Fruit fly (Drosophila melanogaster) whole organism, embryonic: ENCODE data around the gene Theg.

Source experiments
- Ada2b ChIP-seq: fragments of 200-800 bp; sonication (Bioruptor generic); IDR thresholded peaks from 2 replicates; pipeline ENCODE4 v1.3.6; 2022; ENCODE audit warnings: missing biosample characterization, missing genetic modification characterization
- B-H2 ChIP-seq: fragments of 200-800 bp; sonication (Bioruptor generic); optimal IDR thresholded peaks from 2 replicates; lab custom pipeline; 2018; ENCODE audit warnings: missing biosample characterization, mild to moderate bottlenecking, missing genetic modification characterization
- C15 ChIP-seq: fragments of 200-800 bp; sonication (Bioruptor generic); IDR thresholded peaks from 3 replicates; pipeline ENCODE4 v1.3.6; 2022; ENCODE audit warnings: missing biosample characterization, missing genetic modification characterization
- CG10147 ChIP-seq: fragments of 200-800 bp; sonication (Bioruptor generic); optimal IDR thresholded peaks from 2 replicates; lab custom pipeline; 2019; ENCODE audit warnings: missing biosample characterization, mild to moderate bottlenecking, missing genetic modification characterization, moderate library complexity
- CG11695 ChIP-seq: fragments of 200-800 bp; sonication (Bioruptor generic); IDR thresholded peaks from 3 replicates; pipeline ENCODE4 v1.3.6; 2022; ENCODE audit warnings: missing biosample characterization, missing genetic modification characterization
- CG12769 ChIP-seq: fragments of 200-800 bp; sonication (Bioruptor generic); optimal IDR thresholded peaks from 2 replicates; lab custom pipeline; 2019; ENCODE audit warnings: missing biosample characterization, mild to moderate bottlenecking, missing genetic modification characterization, moderate library complexity
- CG13287 ChIP-seq: fragments of 200-800 bp; sonication (Bioruptor generic); IDR thresholded peaks from 2 replicates; pipeline ENCODE4 v1.3.6; 2022; ENCODE audit warnings: missing biosample characterization, missing genetic modification characterization; ENCODE audit not compliant: partially characterized antibody
- CG14441 ChIP-seq: fragments of 200-800 bp; sonication (Bioruptor generic); IDR thresholded peaks from 2 replicates; pipeline ENCODE4 v1.3.6; 2022; ENCODE audit warnings: missing biosample characterization, missing genetic modification characterization
- CG14965 ChIP-seq: fragments of 200-800 bp; sonication (Bioruptor generic); optimal IDR thresholded peaks from 2 replicates; lab custom pipeline; 2016; ENCODE audit warnings: missing biosample characterization, missing genetic modification characterization, borderline replicate concordance
- CG15696 ChIP-seq: fragments of 200-800 bp; sonication (Bioruptor generic); optimal IDR thresholded peaks from 2 replicates; lab custom pipeline; 2019; ENCODE audit warnings: missing biosample characterization, mild to moderate bottlenecking, missing genetic modification characterization, moderate library complexity
- CG16813 ChIP-seq: fragments of 200-800 bp; sonication (Bioruptor generic); IDR thresholded peaks from 3 replicates; pipeline ENCODE4 v1.3.6; 2022; ENCODE audit warnings: missing biosample characterization, missing genetic modification characterization; ENCODE audit not compliant: partially characterized antibody
- CG17385 ChIP-seq: fragments of 200-800 bp; sonication (Bioruptor generic); optimal IDR thresholded peaks from 3 replicates; lab custom pipeline; 2018; ENCODE audit warnings: missing biosample characterization, mild to moderate bottlenecking, missing genetic modification characterization
- CG31365 ChIP-seq: fragments of 200-800 bp; sonication (Bioruptor generic); optimal IDR thresholded peaks from 2 replicates; lab custom pipeline; 2018; ENCODE audit warnings: missing biosample characterization, mild to moderate bottlenecking, missing genetic modification characterization
- CG3407 ChIP-seq: fragments of 200-800 bp; sonication (Bioruptor generic); optimal IDR thresholded peaks from 2 replicates; lab custom pipeline; 2018; ENCODE audit warnings: missing biosample characterization, mild to moderate bottlenecking, missing genetic modification characterization
- CG34376 ChIP-seq: fragments of 200-800 bp; sonication (Bioruptor generic); optimal IDR thresholded peaks from 2 replicates; lab custom pipeline; 2018; ENCODE audit warnings: missing biosample characterization, mild to moderate bottlenecking, missing genetic modification characterization
- CG43689 ChIP-seq: fragments of 200-800 bp; sonication (Bioruptor generic); IDR thresholded peaks from 2 replicates; pipeline ENCODE4 v1.3.6; 2022; ENCODE audit warnings: missing biosample characterization, missing genetic modification characterization
- CG4820 ChIP-seq: fragments of 200-800 bp; sonication (Bioruptor generic); optimal IDR thresholded peaks from 3 replicates; lab custom pipeline; 2016; ENCODE audit warnings: missing biosample characterization, missing genetic modification characterization
- CG7556 ChIP-seq: fragments of 200-800 bp; sonication (Bioruptor generic); optimal IDR thresholded peaks from 2 replicates; lab custom pipeline; 2017; ENCODE audit warnings: missing biosample characterization, mild to moderate bottlenecking, missing genetic modification characterization
- CG9876 ChIP-seq: fragments of 200-800 bp; sonication (Bioruptor generic); optimal IDR thresholded peaks from 2 replicates; lab custom pipeline; 2016; ENCODE audit warnings: missing biosample characterization, missing genetic modification characterization
- CkIIα-i1 ChIP-seq: fragments of 200-800 bp; sonication (Bioruptor generic); IDR thresholded peaks from 2 replicates; pipeline ENCODE4 v1.3.6; 2022; ENCODE audit warnings: missing biosample characterization, missing genetic modification characterization
- CrebB ChIP-seq: fragments of 200-800 bp; sonication (Bioruptor generic); optimal IDR thresholded peaks from 3 replicates; lab custom pipeline; 2018; ENCODE audit warnings: missing biosample characterization, mild to moderate bottlenecking, missing genetic modification characterization
- Drgx ChIP-seq: fragments of 200-800 bp; sonication (Bioruptor generic); IDR thresholded peaks from 2 replicates; pipeline ENCODE4 v1.3.6; 2022; ENCODE audit warnings: missing biosample characterization, missing genetic modification characterization
- Ets65A ChIP-seq: fragments of 200-800 bp; sonication (Bioruptor generic); peaks from one replicate; lab custom pipeline; 2016; ENCODE audit warnings: missing biosample characterization, missing genetic modification characterization
- Fer3 ChIP-seq: fragments of 200-800 bp; sonication (Bioruptor generic); optimal IDR thresholded peaks from 2 replicates; lab custom pipeline; 2018; ENCODE audit warnings: missing biosample characterization, mild to moderate bottlenecking, missing genetic modification characterization, moderate library complexity
- H2.0 ChIP-seq: fragments of 200-800 bp; sonication (Bioruptor generic); IDR thresholded peaks from 2 replicates; pipeline ENCODE4 v1.3.6; 2022; ENCODE audit warnings: missing biosample characterization, missing genetic modification characterization
- HLH54F ChIP-seq: fragments of 200-800 bp; sonication (Bioruptor generic); optimal IDR thresholded peaks from 3 replicates; lab custom pipeline; 2016; ENCODE audit warnings: missing biosample characterization, missing genetic modification characterization
- Hey ChIP-seq: fragments of 200-800 bp; sonication (Bioruptor generic); optimal IDR thresholded peaks from 3 replicates; lab custom pipeline; 2018; ENCODE audit warnings: missing biosample characterization, mild to moderate bottlenecking, missing genetic modification characterization
- Hr39 ChIP-seq: fragments of >200 bp; optimal IDR thresholded peaks from 2 replicates; lab custom pipeline; 2017
- Med ChIP-seq: fragments of 200-800 bp; sonication (Bioruptor generic); peaks from one replicate; lab custom pipeline; 2016; ENCODE audit warnings: missing biosample characterization, missing genetic modification characterization, mild to moderate bottlenecking, inconsistent platforms, moderate library complexity
- Rfx ChIP-seq: fragments of 200-800 bp; sonication (Bioruptor generic); IDR thresholded peaks from 2 replicates; pipeline ENCODE4 v1.3.6; 2022; ENCODE audit warnings: missing biosample characterization, missing genetic modification characterization
- Side ChIP-seq: fragments of 200-800 bp; sonication (Bioruptor generic); optimal IDR thresholded peaks from 2 replicates; lab custom pipeline; 2016; ENCODE audit warnings: missing biosample characterization, missing genetic modification characterization
- Spps ChIP-seq: fragments of 200-800 bp; sonication (Bioruptor generic); optimal IDR thresholded peaks from 2 replicates; lab custom pipeline; 2018; ENCODE audit warnings: missing biosample characterization, mild to moderate bottlenecking, missing genetic modification characterization
- Trl ChIP-seq, 3 experiments: fragments of >200 bp in 2 of 3; fragments of 200-800 bp in 1 of 3; sonication (Bioruptor generic) in 1 of 3; optimal IDR thresholded peaks; 2 replicates in 1 of 3; 3 replicates in 2 of 3; lab custom pipeline; 2016 to 2017; ENCODE audit warnings: missing biosample characterization in 1 of 3, missing genetic modification characterization in 1 of 3
- ac ChIP-seq: fragments of 200-800 bp; sonication (Bioruptor generic); optimal IDR thresholded peaks from 3 replicates; lab custom pipeline; 2017; ENCODE audit warnings: missing biosample characterization, mild to moderate bottlenecking, missing genetic modification characterization
- crol ChIP-seq: fragments of 200-800 bp; sonication (Bioruptor generic); IDR thresholded peaks from 2 replicates; pipeline ENCODE4 v1.3.6; 2022; ENCODE audit warnings: missing biosample characterization, missing genetic modification characterization
- dan ChIP-seq: fragments of 200-800 bp; sonication (Bioruptor generic); IDR thresholded peaks from 2 replicates; pipeline ENCODE4 v1.3.6; 2022; ENCODE audit warnings: missing biosample characterization, missing genetic modification characterization
- fd64A ChIP-seq: fragments of 200-800 bp; sonication (Bioruptor generic); optimal IDR thresholded peaks from 3 replicates; lab custom pipeline; 2018; ENCODE audit warnings: missing biosample characterization, mild to moderate bottlenecking, missing genetic modification characterization
- fd96Cb ChIP-seq: fragments of 200-800 bp; sonication (Bioruptor generic); optimal IDR thresholded peaks from 2 replicates; lab custom pipeline; 2018; ENCODE audit warnings: missing biosample characterization, mild to moderate bottlenecking, missing genetic modification characterization, moderate library complexity
- ftz-f1 ChIP-seq: fragments of 200-800 bp; sonication (Bioruptor generic); optimal IDR thresholded peaks from 2 replicates; lab custom pipeline; 2016; ENCODE audit warnings: missing biosample characterization, missing genetic modification characterization
- grau ChIP-seq: fragments of 200-800 bp; optimal IDR thresholded peaks from 3 replicates; lab custom pipeline; 2019; ENCODE audit warnings: missing biosample characterization, mild to moderate bottlenecking, missing genetic modification characterization, moderate library complexity
- hb ChIP-seq: fragments of 200-800 bp; sonication (Bioruptor generic); IDR thresholded peaks from 3 replicates; pipeline ENCODE4 v1.3.6; 2022; ENCODE audit warnings: missing biosample characterization, missing genetic modification characterization; ENCODE audit not compliant: partially characterized antibody
- kah ChIP-seq: fragments of 200-800 bp; sonication (Bioruptor generic); optimal IDR thresholded peaks from 2 replicates; lab custom pipeline; 2018; ENCODE audit warnings: missing biosample characterization, mild to moderate bottlenecking, missing genetic modification characterization
- knrl ChIP-seq: fragments of 200-800 bp; sonication (Bioruptor generic); IDR thresholded peaks from 3 replicates; pipeline ENCODE4 v1.3.6; 2022; ENCODE audit warnings: missing biosample characterization, missing genetic modification characterization; ENCODE audit not compliant: partially characterized antibody
- maf-S ChIP-seq: fragments of 200-800 bp; sonication (Bioruptor generic); optimal IDR thresholded peaks from 2 replicates; lab custom pipeline; 2016; ENCODE audit warnings: missing biosample characterization, missing genetic modification characterization
- odd ChIP-seq: fragments of 200-800 bp; sonication (Bioruptor generic); optimal IDR thresholded peaks from 2 replicates; lab custom pipeline; 2017; ENCODE audit warnings: missing biosample characterization, mild to moderate bottlenecking, missing genetic modification characterization
- prd ChIP-seq, 3 experiments: fragments of >200 bp in 2 of 3; fragments of 200-800 bp in 1 of 3; sonication (Bioruptor generic) in 1 of 3; optimal IDR thresholded peaks in 2 of 3; IDR thresholded peaks in 1 of 3; 2 replicates in 2 of 3; 3 replicates in 1 of 3; pipeline versions ENCODE4 v1.3.6 to Lab custom; 2017 to 2022; ENCODE audit warnings: missing biosample characterization in 1 of 3, missing genetic modification characterization in 1 of 3
- row ChIP-seq: fragments of 200-800 bp; sonication (Bioruptor generic); IDR thresholded peaks from 3 replicates; pipeline ENCODE4 v1.3.6; 2022; ENCODE audit warnings: missing biosample characterization, missing genetic modification characterization
- sna ChIP-seq: fragments of 200-800 bp; sonication (Bioruptor generic); IDR thresholded peaks from 2 replicates; pipeline ENCODE4 v1.3.6; 2022; ENCODE audit warnings: missing biosample characterization, missing genetic modification characterization; ENCODE audit not compliant: partially characterized antibody
- stwl ChIP-seq: fragments of 200-800 bp; sonication (Bioruptor generic); optimal IDR thresholded peaks from 3 replicates; lab custom pipeline; 2018; ENCODE audit warnings: missing biosample characterization, mild to moderate bottlenecking, missing genetic modification characterization, moderate library complexity
- unc-4 ChIP-seq: fragments of 200-800 bp; sonication (Bioruptor generic); IDR thresholded peaks from 2 replicates; pipeline ENCODE4 v1.3.6; 2022; ENCODE audit warnings: missing biosample characterization, missing genetic modification characterization; ENCODE audit not compliant: partially characterized antibody

The Theg gene

dm6 chr3R:22041625-22042282, 27.3 kb downstream of the Theg start, which contains the start of gene how (continued):
- TF ChIP-seq Fer3 (tag; lab: Kevin White, UChicago) (no peak), sna (no peak), ac (GFP tag; lab: Kevin White, UChicago) (no peak), CG15696 (tag; lab: Kevin White, UChicago) (no peak), odd (GFP tag; lab: Kevin White, UChicago) (no peak), CG14965 (GFP tag; lab: Kevin White, UChicago) (no peak), CG4820 (GFP tag; lab: Kevin White, UChicago) (no peak), CG14441 (GFP tag; lab: Robert Waterston, UW) (no peak), dan (no peak), kah (no peak), B-H2 (no peak), CkIIα-i1 (no peak), ftz-f1 (GFP tag; lab: Kevin White, UChicago) (no peak), CG13287 (peak; percentile 41; the same call in 1 of the 2 replicates), CG34376 (GFP tag; lab: Kevin White, UChicago) (peak; percentile 11), HLH54F (GFP tag; lab: Kevin White, UChicago) (no peak), CG3407 (GFP tag; lab: Kevin White, UChicago) (no peak), Side (GFP tag; lab: Kevin White, UChicago) (no peak), fd64A (no peak), Ets65A (GFP tag; lab: Kevin White, UChicago) (peak; percentile 79), grau (tag; lab: Kevin White, UChicago) (peak; percentile 6), row (peak; percentile 96), CG11695 (GFP tag; lab: Robert Waterston, UW) (no peak), Drgx (no peak), CG10147 (GFP tag; lab: Kevin White, UChicago) (no peak), unc-4 (GFP tag; lab: Robert Waterston, UW) (no peak), CG9876 (GFP tag; lab: Kevin White, UChicago) (no peak), Hr39 (lab: Kevin White, UChicago) (no peak), Rfx (GFP tag; lab: Robert Waterston, UW) (0 out of 2 replicates have a peak, but pooled peaks have one; percentile 12), Spps (tag; lab: Kevin White, UChicago) (peak; percentile 1), fd96Cb (tag; lab: Kevin White, UChicago) (no peak), CrebB (no peak), CG17385 (GFP tag; lab: Kevin White, UChicago) (peak; percentile 7)

dm6 chr3R:22042283-22042875, 27.9 kb downstream of the Theg start:
- TF ChIP-seq CG16813 (GFP tag; lab: Robert Waterston, UW), result no peak
- TF ChIP-seq H2.0, result no peak
- TF ChIP-seq CG31365 (tag; lab: Kevin White, UChicago), result no peak
- no peak for TF ChIP-seq prd (optimal IDR thresholded peaks at IDR 0.05; lab: Kevin White, UChicago)
- no peak for TF ChIP-seq prd (GFP tag; IDR thresholded peaks at IDR 0.05; lab: Robert Waterston, UW)
- TF ChIP-seq hb, result no peak
- no peak for TF ChIP-seq CG7556 (GFP tag; lab: Kevin White, UChicago)
- no peak for TF ChIP-seq CG12769
- no peak for TF ChIP-seq CG43689 (GFP tag; lab: Robert Waterston, UW)
- peak; percentile 20 for TF ChIP-seq Med (GFP tag; lab: Kevin White, UChicago)
- TF ChIP-seq Hey (tag; lab: Kevin White, UChicago), result no peak
- TF ChIP-seq C15, result no peak
- no peak for TF ChIP-seq stwl (tag; lab: Kevin White, UChicago)
- TF ChIP-seq crol, result no peak
- no peak for TF ChIP-seq Ada2b
- TF ChIP-seq maf-S (GFP tag; lab: Kevin White, UChicago), result no peak
- no peak for TF ChIP-seq knrl
- peak; percentile 78 to 92 for TF ChIP-seq Trl (optimal IDR thresholded peaks at IDR 0.05; lab: Kevin White, UChicago)
- no peak for TF ChIP-seq Trl (GFP tag; optimal IDR thresholded peaks at IDR 0.05; lab: Kevin White, UChicago)
